Fruit fly (Drosophila melanogaster) whole organism, embryonic: Measurements from ENCODE around the gene Aatf.

Experiments used
- Blimp-1 ChIP-seq: fragments of 200-800 bp; sonication (Bioruptor generic); optimal IDR thresholded peaks from 3 replicates; lab custom pipeline; 2018; ENCODE audit warnings: missing biosample characterization, missing genetic modification characterization, mild to moderate bottlenecking, moderate library complexity, missing genetic modification reagents
- CG10267 ChIP-seq: fragments of 200-800 bp; sonication (Bioruptor generic); optimal IDR thresholded peaks from 2 replicates; lab custom pipeline; 2018; ENCODE audit warnings: missing biosample characterization, mild to moderate bottlenecking, missing genetic modification characterization, moderate library complexity
- CG11398 ChIP-seq: fragments of 200-800 bp; sonication (Bioruptor generic); optimal IDR thresholded peaks from 2 replicates; lab custom pipeline; 2016; ENCODE audit warnings: missing biosample characterization, missing genetic modification characterization
- CG11504 ChIP-seq: fragments of 200-800 bp; sonication (Bioruptor generic); optimal IDR thresholded peaks from 3 replicates; lab custom pipeline; 2019; ENCODE audit warnings: missing biosample characterization, mild to moderate bottlenecking, missing genetic modification characterization, moderate library complexity
- CG12391 ChIP-seq: fragments of 200-800 bp; sonication (Bioruptor generic); optimal IDR thresholded peaks from 3 replicates; lab custom pipeline; 2018; ENCODE audit warnings: missing biosample characterization, mild to moderate bottlenecking, missing genetic modification characterization, moderate library complexity
- CG14050 ChIP-seq: fragments of 200-800 bp; sonication (Bioruptor generic); IDR thresholded peaks from 3 replicates; pipeline ENCODE4 v1.3.6; 2022; ENCODE audit warnings: missing biosample characterization, missing genetic modification characterization
- CG1603 ChIP-seq: fragments of 200-800 bp; sonication (Bioruptor generic); optimal IDR thresholded peaks from 2 replicates; lab custom pipeline; 2019; ENCODE audit warnings: missing biosample characterization, mild to moderate bottlenecking, missing genetic modification characterization, moderate library complexity
- CG17359 ChIP-seq: fragments of 200-800 bp; sonication (Bioruptor generic); optimal IDR thresholded peaks from 3 replicates; lab custom pipeline; 2018; ENCODE audit warnings: missing biosample characterization, mild to moderate bottlenecking, missing genetic modification characterization, moderate library complexity
- CG18262 ChIP-seq: fragments of 200-800 bp; optimal IDR thresholded peaks from 3 replicates; lab custom pipeline; 2019; ENCODE audit warnings: missing biosample characterization, mild to moderate bottlenecking, missing genetic modification characterization, moderate library complexity
- CG2116 ChIP-seq: fragments of 200-800 bp; sonication (Bioruptor generic); optimal IDR thresholded peaks from 3 replicates; lab custom pipeline; 2018; ENCODE audit warnings: missing biosample characterization, mild to moderate bottlenecking, missing genetic modification characterization
- CG2199 ChIP-seq: fragments of 200-800 bp; sonication (Bioruptor generic); IDR thresholded peaks from 3 replicates; pipeline ENCODE4 v1.3.6; 2022; ENCODE audit warnings: missing biosample characterization, missing genetic modification characterization
- CG2712 ChIP-seq: fragments of 200-800 bp; optimal IDR thresholded peaks from 3 replicates; lab custom pipeline; 2019; ENCODE audit warnings: missing biosample characterization, mild to moderate bottlenecking, missing genetic modification characterization, moderate library complexity
- CG31441 ChIP-seq: fragments of 200-800 bp; sonication (Bioruptor generic); IDR thresholded peaks from 2 replicates; pipeline ENCODE4 v1.3.6; 2022; ENCODE audit warnings: missing biosample characterization, missing genetic modification characterization
- CG8359 ChIP-seq: fragments of 200-800 bp; sonication (Bioruptor generic); optimal IDR thresholded peaks from 2 replicates; lab custom pipeline; 2017; ENCODE audit warnings: missing biosample characterization, mild to moderate bottlenecking, missing genetic modification characterization, borderline replicate concordance
- CG8388 ChIP-seq: fragments of 200-800 bp; sonication (Bioruptor generic); optimal IDR thresholded peaks from 2 replicates; lab custom pipeline; 2019; ENCODE audit warnings: missing biosample characterization, mild to moderate bottlenecking, missing genetic modification characterization, moderate library complexity
- CoRest ChIP-seq: fragments of 200-800 bp; sonication (Bioruptor generic); optimal IDR thresholded peaks from 3 replicates; lab custom pipeline; 2018; ENCODE audit warnings: missing biosample characterization, mild to moderate bottlenecking, missing genetic modification characterization, moderate library complexity
- Fer1 ChIP-seq: fragments of 200-800 bp; sonication (Bioruptor generic); optimal IDR thresholded peaks from 2 replicates; lab custom pipeline; 2017; ENCODE audit warnings: missing biosample characterization, mild to moderate bottlenecking, missing genetic modification characterization
- Fer3 ChIP-seq: fragments of 200-800 bp; sonication (Bioruptor generic); optimal IDR thresholded peaks from 2 replicates; lab custom pipeline; 2018; ENCODE audit warnings: missing biosample characterization, mild to moderate bottlenecking, missing genetic modification characterization, moderate library complexity
- H15 ChIP-seq: fragments of 200-800 bp; sonication (Bioruptor generic); IDR thresholded peaks from 3 replicates; pipeline ENCODE4 v1.3.6; 2022; ENCODE audit warnings: missing biosample characterization, missing genetic modification characterization
- HLHmδ ChIP-seq: fragments of 200-800 bp; sonication (Bioruptor generic); optimal IDR thresholded peaks from 2 replicates; lab custom pipeline; 2018; ENCODE audit warnings: missing biosample characterization, mild to moderate bottlenecking, missing genetic modification characterization, moderate library complexity
- Hr51 ChIP-seq, 2 experiments: fragments of 200-800 bp; sonication (Bioruptor generic); optimal IDR thresholded peaks; 2 replicates in 1 of 2; 3 replicates in 1 of 2; lab custom pipeline; 2016 to 2018; ENCODE audit warnings: missing biosample characterization in 2 of 2, missing genetic modification characterization in 2 of 2, mild to moderate bottlenecking in 1 of 2, moderate library complexity in 1 of 2
- Kr ChIP-seq: fragments of 200-800 bp; sonication (Bioruptor generic); optimal IDR thresholded peaks from 2 replicates; lab custom pipeline; 2017; ENCODE audit warnings: missing biosample characterization, mild to moderate bottlenecking, missing genetic modification characterization
- Max ChIP-seq: fragments of 200-800 bp; sonication (Bioruptor generic); optimal IDR thresholded peaks from 2 replicates; lab custom pipeline; 2016; ENCODE audit warnings: missing biosample characterization, mild to moderate bottlenecking, missing genetic modification characterization
- Med ChIP-seq: fragments of 200-800 bp; sonication (Bioruptor generic); peaks from one replicate; lab custom pipeline; 2016; ENCODE audit warnings: missing biosample characterization, missing genetic modification characterization, mild to moderate bottlenecking, inconsistent platforms, moderate library complexity
- Oli ChIP-seq: fragments of 200-800 bp; sonication (Bioruptor generic); optimal IDR thresholded peaks from 2 replicates; lab custom pipeline; 2018; ENCODE audit warnings: missing biosample characterization, mild to moderate bottlenecking, missing genetic modification characterization, moderate library complexity
- Pdp1 ChIP-seq, 2 experiments: fragments of 200-800 bp; sonication (Bioruptor generic); optimal IDR thresholded peaks; 3 replicates each; lab custom pipeline; 2016; ENCODE audit warnings: missing biosample characterization in 2 of 2, missing genetic modification characterization in 2 of 2, mild to moderate bottlenecking in 1 of 2, moderate library complexity in 1 of 2
- Rx ChIP-seq: fragments of 200-800 bp; sonication (Bioruptor generic); IDR thresholded peaks from 2 replicates; pipeline ENCODE4 v1.3.6; 2022; ENCODE audit warnings: missing biosample characterization, missing genetic modification characterization
- Sox102F ChIP-seq: fragments of 200-800 bp; sonication (Bioruptor generic); optimal IDR thresholded peaks from 2 replicates; lab custom pipeline; 2018; ENCODE audit warnings: missing biosample characterization, mild to moderate bottlenecking, missing genetic modification characterization, moderate library complexity
- crp ChIP-seq, 2 experiments: fragments of 200-800 bp; sonication (Bioruptor generic); optimal IDR thresholded peaks; 2 replicates in 1 of 2; 3 replicates in 1 of 2; lab custom pipeline; 2017; ENCODE audit warnings: missing biosample characterization in 2 of 2, missing genetic modification characterization in 2 of 2, mild to moderate bottlenecking in 1 of 2, moderate library complexity in 1 of 2
- cwo ChIP-seq: fragments of 200-800 bp; sonication (Bioruptor generic); optimal IDR thresholded peaks from 3 replicates; lab custom pipeline; 2017; ENCODE audit warnings: missing biosample characterization, missing genetic modification characterization, mild to moderate bottlenecking, moderate library complexity, missing genetic modification reagents
- dmrt99B ChIP-seq: fragments of 200-800 bp; sonication (Bioruptor generic); optimal IDR thresholded peaks from 2 replicates; lab custom pipeline; 2018; ENCODE audit warnings: missing biosample characterization, mild to moderate bottlenecking, missing genetic modification characterization, moderate library complexity
- fd96Cb ChIP-seq: fragments of 200-800 bp; sonication (Bioruptor generic); optimal IDR thresholded peaks from 2 replicates; lab custom pipeline; 2018; ENCODE audit warnings: missing biosample characterization, mild to moderate bottlenecking, missing genetic modification characterization, moderate library complexity
- kah ChIP-seq: fragments of 200-800 bp; sonication (Bioruptor generic); optimal IDR thresholded peaks from 2 replicates; lab custom pipeline; 2018; ENCODE audit warnings: missing biosample characterization, mild to moderate bottlenecking, missing genetic modification characterization
- lab ChIP-seq: fragments of 200-800 bp; sonication (Bioruptor generic); optimal IDR thresholded peaks from 3 replicates; lab custom pipeline; 2017; ENCODE audit warnings: missing biosample characterization, missing genetic modification characterization, mild to moderate bottlenecking, moderate library complexity, missing genetic modification reagents
- lola ChIP-seq, 3 experiments: fragments of >200 bp in 2 of 3; fragments of 200-800 bp in 1 of 3; sonication (Bioruptor generic) in 1 of 3; optimal IDR thresholded peaks; 2 replicates each; lab custom pipeline; 2017 to 2019; ENCODE audit warnings: missing biosample characterization in 3 of 3, missing genetic modification characterization in 3 of 3, mild to moderate bottlenecking in 1 of 3, moderate library complexity in 1 of 3
- oc ChIP-seq: fragments of 200-800 bp; sonication (Bioruptor generic); optimal IDR thresholded peaks from 2 replicates; lab custom pipeline; 2018; ENCODE audit warnings: missing biosample characterization, mild to moderate bottlenecking, missing genetic modification characterization, moderate library complexity
- phol ChIP-seq: fragments of 200-800 bp; sonication (Bioruptor generic); optimal IDR thresholded peaks from 3 replicates; lab custom pipeline; 2018; ENCODE audit warnings: missing biosample characterization, mild to moderate bottlenecking, missing genetic modification characterization, moderate library complexity
- pros ChIP-seq: fragments of 200-800 bp; sonication (Bioruptor generic); optimal IDR thresholded peaks from 3 replicates; lab custom pipeline; 2019; ENCODE audit warnings: missing biosample characterization, mild to moderate bottlenecking, missing genetic modification characterization, moderate library complexity
- row ChIP-seq: fragments of 200-800 bp; sonication (Bioruptor generic); IDR thresholded peaks from 3 replicates; pipeline ENCODE4 v1.3.6; 2022; ENCODE audit warnings: missing biosample characterization, missing genetic modification characterization
- sd ChIP-seq: fragments of 200-800 bp; sonication (Bioruptor generic); optimal IDR thresholded peaks from 3 replicates; lab custom pipeline; 2018; ENCODE audit warnings: missing biosample characterization, mild to moderate bottlenecking, missing genetic modification characterization, moderate library complexity
- sens ChIP-seq: fragments of 200-800 bp; sonication (Bioruptor generic); peaks from one replicate; lab custom pipeline; 2016; ENCODE audit warnings: missing biosample characterization, missing genetic modification characterization
- ssp ChIP-seq: fragments of 200-800 bp; sonication (Bioruptor generic); IDR thresholded peaks from 2 replicates; pipeline ENCODE4 v1.3.6; 2022; ENCODE audit warnings: missing biosample characterization, missing genetic modification characterization
- stwl ChIP-seq: fragments of 200-800 bp; sonication (Bioruptor generic); optimal IDR thresholded peaks from 3 replicates; lab custom pipeline; 2018; ENCODE audit warnings: missing biosample characterization, mild to moderate bottlenecking, missing genetic modification characterization, moderate library complexity
- twi ChIP-seq: fragments of 200-800 bp; optimal IDR thresholded peaks from 2 replicates; lab custom pipeline; 2019; ENCODE audit warnings: missing biosample characterization, mild to moderate bottlenecking, missing genetic modification characterization, moderate library complexity
- zf30C ChIP-seq: fragments of 200-800 bp; sonication (Bioruptor generic); optimal IDR thresholded peaks from 3 replicates; lab custom pipeline; 2018; ENCODE audit warnings: missing biosample characterization, mild to moderate bottlenecking, missing genetic modification characterization
- zfh1 ChIP-seq: fragments of 200-800 bp; sonication (Bioruptor generic); IDR thresholded peaks from 3 replicates; pipeline ENCODE4 v1.3.6; 2022; ENCODE audit warnings: missing biosample characterization, missing genetic modification characterization

Aatf gene

dm6 chr2L:6701409-6702199 lies 15.8 kb upstream of the Aatf start:
- TF ChIP-seq HLHmδ (GFP tag; lab: Kevin White, UChicago) (peak; percentile 48), Sox102F (peak; percentile 32), fd96Cb (tag; lab: Kevin White, UChicago) (peak; percentile 2), Hr51 (GFP tag; optimal IDR thresholded peaks at IDR 0.05; lab: Kevin White, UChicago) (peak in 1 of 2 experiments; percentile 4), Kr (GFP tag; lab: Kevin White, UChicago) (no peak), pros (GFP tag; lab: Kevin White, UChicago) (peak; percentile 15), H15 (GFP tag; lab: Robert Waterston, UW) (no peak), CG12391 (tag; lab: Kevin White, UChicago) (peak; percentile 15), CoRest (no peak), sens (GFP tag; lab: Kevin White, UChicago) (peak; percentile 59), CG18262 (peak; percentile 13), CG8359 (GFP tag; lab: Kevin White, UChicago) (peak; percentile 27), kah (peak; percentile 93), CG14050 (no peak), CG31441 (GFP tag; lab: Robert Waterston, UW) (0 out of 2 replicates have a peak, but pooled peaks have one; percentile 14), Oli (tag; lab: Kevin White, UChicago) (peak; percentile 2), lab (GFP tag; lab: Kevin White, UChicago) (no peak), CG11504 (peak; percentile 25), Rx (GFP tag; lab: Robert Waterston, UW) (0 out of 2 replicates have a peak, but pooled peaks have one; percentile 14), phol (peak; percentile 33), Max (GFP tag; lab: Kevin White, UChicago) (no peak), ssp (GFP tag; lab: Robert Waterston, UW) (no peak), CG2199 (0 out of 3 replicates have a peak, but pooled peaks have one; percentile 28), CG17359 (tag; lab: Kevin White, UChicago) (peak; percentile 31), stwl (tag; lab: Kevin White, UChicago) (no peak), CG1603 (peak; percentile 50), CG2116 (GFP tag; lab: Kevin White, UChicago) (no peak), Fer1 (no peak), twi (tag; lab: Kevin White, UChicago) (no peak), row (GFP tag; lab: Robert Waterston, UW) (0 out of 3 replicates have a peak, but pooled peaks have one; percentile 28), sd (tag; lab: Kevin White, UChicago) (peak; percentile 54), Blimp-1 (peak; percentile 48), CG2712 (tag; lab: Kevin White, UChicago) (peak; percentile 44), oc (tag; lab: Kevin White, UChicago) (peak; percentile 1), Med (peak; percentile 26), dmrt99B (tag; lab: Kevin White, UChicago) (peak; percentile 42), lola (GFP tag; optimal IDR thresholded peaks at IDR 0.05; lab: Kevin White, UChicago) (no peak), CG11398 (no peak), Pdp1 (GFP tag; optimal IDR thresholded peaks at IDR 0.05; lab: Kevin White, UChicago) (peak in 1 of 2 experiments; percentile 66), zf30C (GFP tag; lab: Kevin White, UChicago) (peak; percentile 0), cwo (GFP tag; lab: Kevin White, UChicago) (no peak), CG10267 (tag; lab: Kevin White, UChicago) (peak; percentile 6), crp (GFP tag; optimal IDR thresholded peaks at IDR 0.05; lab: Kevin White, UChicago) (no peak), CG8388 (GFP tag; lab: Kevin White, UChicago) (peak; percentile 5), Fer3 (tag; lab: Kevin White, UChicago) (no peak), zfh1 (GFP tag; lab: Robert Waterston, UW) (0 out of 3 replicates have a peak, but pooled peaks have one; percentile 14)
